Worm (Caenorhabditis elegans): Measurements from ENCODE around the gene amdh-1.

The amdh-1 gene

ce11 chrIII:6261985-6262384, 10.4 kb downstream of the amdh-1 start, which contains the start of gene srg-4:
srg-4 (minus strand) TSS chrIII:6262085.
- TF ChIP-seq ceh-9 (tag; optimal IDR thresholded peaks at IDR 0.05) (no peak), ztf-11 (tag; optimal IDR thresholded peaks at IDR 0.05) (no peak), nhr-77 (tag; optimal IDR thresholded peaks at IDR 0.05) (no peak), unc-62 (GFP tag; optimal IDR thresholded peaks at IDR 0.05) (no peak), daf-12 (tag; optimal IDR thresholded peaks at IDR 0.05) (no peak), sea-2 (GFP tag; optimal IDR thresholded peaks at IDR 0.05) (no peak)

- TF ChIP-seq ceh-28 (tag; optimal IDR thresholded peaks at IDR 0.05), result no peak
- TF ChIP-seq elt-1 (tag; optimal IDR thresholded peaks at IDR 0.05), result no peak
- no peak for TF ChIP-seq ama-1 (optimal IDR thresholded peaks at IDR 0.05)
- TF ChIP-seq sea-2 (GFP tag; optimal IDR thresholded peaks at IDR 0.05), result no peak
- no peak for TF ChIP-seq ztf-11 (tag; optimal IDR thresholded peaks at IDR 0.05)
- TF ChIP-seq nhr-12 (tag; optimal IDR thresholded peaks at IDR 0.05), result no peak
Measured at ce11 chrIII:6264447-6264846, 12.8 kb downstream of the amdh-1 start, which contains the start of gene srg-5. srg-5 (minus strand) TSS chrIII:6264547.

- TF ChIP-seq aly-2 (tag; optimal IDR thresholded peaks at IDR 0.05) (no peak), pqm-1 (tag; optimal IDR thresholded peaks at IDR 0.05) (no peak), ceh-82 (tag; optimal IDR thresholded peaks at IDR 0.05) (no peak), nfya-1 (tag; optimal IDR thresholded peaks at IDR 0.05; ENCODE audit: insufficient read depth) (no peak), ztf-11 (tag; optimal IDR thresholded peaks at IDR 0.05) (no peak), nhr-23 (tag; optimal IDR thresholded peaks at IDR 0.05) (no peak), fos-1 (tag; optimal IDR thresholded peaks at IDR 0.05) (no peak), ceh-28 (tag; optimal IDR thresholded peaks at IDR 0.05) (no peak), egl-5 (tag; optimal IDR thresholded peaks at IDR 0.05) (no peak), zag-1 (tag; optimal IDR thresholded peaks at IDR 0.05) (no peak), nhr-43 (tag; optimal IDR thresholded peaks at IDR 0.05; ENCODE audit: poor library complexity, severe bottlenecking) (no peak), lsy-12 (tag; optimal IDR thresholded peaks at IDR 0.05) (no peak), elt-2 (tag; optimal IDR thresholded peaks at IDR 0.05) (no peak), tbx-2 (tag; optimal IDR thresholded peaks at IDR 0.05) (no peak), R02D3.7 (tag; optimal IDR thresholded peaks at IDR 0.05) (no peak), lin-15B (tag; optimal IDR thresholded peaks at IDR 0.05) (no peak), snpc-4 (tag; optimal IDR thresholded peaks at IDR 0.05) (no peak), eor-1 (tag; optimal IDR thresholded peaks at IDR 0.05) (no peak), nhr-76 (tag; optimal IDR thresholded peaks at IDR 0.05) (no peak), nhr-11 (tag; optimal IDR thresholded peaks at IDR 0.05) (no peak)
Measured at ce11 chrIII:6265911-6266310, 14.3 kb downstream of the amdh-1 start, which contains the start of gene srg-6. srg-6 (minus strand) TSS chrIII:6266011.

- TF ChIP-seq fkh-10 (GFP tag; optimal IDR thresholded peaks at IDR 0.05) (no peak), nhr-76 (tag; optimal IDR thresholded peaks at IDR 0.05) (no peak), mdl-1 (tag; optimal IDR thresholded peaks at IDR 0.05) (no peak), eor-1 (tag; optimal IDR thresholded peaks at IDR 0.05) (no peak), pqm-1 (tag; optimal IDR thresholded peaks at IDR 0.05) (no peak), egl-5 (tag; optimal IDR thresholded peaks at IDR 0.05) (no peak), snpc-4 (tag; optimal IDR thresholded peaks at IDR 0.05) (no peak), ceh-9 (tag; optimal IDR thresholded peaks at IDR 0.05) (no peak), daf-12 (tag; optimal IDR thresholded peaks at IDR 0.05) (no peak), elt-2 (tag; optimal IDR thresholded peaks at IDR 0.05) (no peak), nfya-1 (tag; optimal IDR thresholded peaks at IDR 0.05; ENCODE audit: insufficient read depth) (no peak), unc-62 (GFP tag; optimal IDR thresholded peaks at IDR 0.05) (no peak), elt-3 (tag; optimal IDR thresholded peaks at IDR 0.05) (no peak), aly-2 (tag; optimal IDR thresholded peaks at IDR 0.05) (no peak), nhr-23 (tag; optimal IDR thresholded peaks at IDR 0.05) (no peak), nhr-237 (tag; optimal IDR thresholded peaks at IDR 0.05) (no peak), ceh-16 (tag; optimal IDR thresholded peaks at IDR 0.05) (no peak)
Measured at ce11 chrIII:6268061-6268460, 16.4 kb downstream of the amdh-1 start, which contains the start of gene srg-7. srg-7 (minus strand) TSS chrIII:6268161.

ce11 chrIII:6270277-6270676, 18.7 kb downstream of the amdh-1 start, which contains the start of gene srg-3:
srg-3 (minus strand) TSS chrIII:6270377.
- TF ChIP-seq pqm-1 (tag; optimal IDR thresholded peaks at IDR 0.05) (no peak), nhr-43 (tag; optimal IDR thresholded peaks at IDR 0.05; ENCODE audit: poor library complexity, severe bottlenecking) (no peak), aly-2 (tag; optimal IDR thresholded peaks at IDR 0.05) (no peak), elt-1 (tag; optimal IDR thresholded peaks at IDR 0.05) (no peak), nhr-76 (tag; optimal IDR thresholded peaks at IDR 0.05) (no peak), nhr-237 (tag; optimal IDR thresholded peaks at IDR 0.05) (no peak), mml-1 (tag; optimal IDR thresholded peaks at IDR 0.05) (no peak), elt-2 (tag; optimal IDR thresholded peaks at IDR 0.05) (no peak), nhr-23 (tag; optimal IDR thresholded peaks at IDR 0.05) (no peak), ama-1 (optimal IDR thresholded peaks at IDR 0.05) (no peak)
